Worm (Caenorhabditis elegans) whole organism, L4 larva: ENCODE results near the gene cfap-36.

Experiments
- D1046.2 ChIP-seq: fragments of 200-800 bp; sonication (Bioruptor generic); IDR thresholded peaks from 2 replicates; pipeline ENCODE4 v1.3.6; 2022; ENCODE audit warnings: missing genetic modification characterization, missing compliant biosample characterization
- F26F4.8 ChIP-seq: fragments of 200-800 bp; sonication (Bioruptor generic); conservative IDR thresholded peaks from 2 replicates; pipeline ENCODE4 v1.3.6; 2022; ENCODE audit warnings: missing genetic modification characterization, missing compliant biosample characterization
- F49E8.2 ChIP-seq: sonication (generic microtip); optimal IDR thresholded peaks from 2 replicates; lab custom pipeline; 2016; ENCODE audit warnings: missing compliant biosample characterization, mild to moderate bottlenecking, missing genetic modification characterization, borderline replicate concordance
- R02D3.7 ChIP-seq: fragments of 150-350 bp; sonication (generic microtip); optimal IDR thresholded peaks from 3 replicates; lab custom pipeline; 2014; ENCODE audit warnings: missing biosample characterization, missing genetic modification characterization
- T20F7.1 ChIP-seq: fragments of 200-800 bp; sonication (Bioruptor generic); optimal IDR thresholded peaks from 2 replicates; lab custom pipeline; 2018; ENCODE audit warnings: mild to moderate bottlenecking, missing genetic modification characterization, missing compliant biosample characterization
- Y105C5A.15 ChIP-seq: fragments of 200-800 bp; sonication (Bioruptor generic); IDR thresholded peaks from 2 replicates; pipeline ENCODE4 v1.3.6; 2022; ENCODE audit warnings: missing genetic modification characterization, missing compliant biosample characterization
- ZK546.5 ChIP-seq, 2 experiments: sonication (generic microtip); optimal IDR thresholded peaks; 2 replicates each; lab custom pipeline; 2017; ENCODE audit warnings: missing biosample characterization in 2 of 2, missing genetic modification characterization in 2 of 2
- ceh-20 ChIP-seq: fragments of 200-800 bp; sonication (Bioruptor generic); IDR thresholded peaks from 2 replicates; pipeline ENCODE4 v1.3.6; 2022; ENCODE audit warnings: missing genetic modification reagents, missing genetic modification characterization, missing compliant biosample characterization
- ceh-44 ChIP-seq: fragments of 200-800 bp; sonication (Bioruptor generic); IDR thresholded peaks from 2 replicates; pipeline ENCODE4 v1.3.6; 2022; ENCODE audit warnings: missing genetic modification reagents, missing genetic modification characterization, missing compliant biosample characterization
- ceh-82 ChIP-seq: sonication (generic microtip); optimal IDR thresholded peaks from 2 replicates; lab custom pipeline; 2017; ENCODE audit warnings: missing biosample characterization, missing genetic modification characterization
- ces-1 ChIP-seq: fragments of 150-350 bp; sonication (generic microtip); optimal IDR thresholded peaks from 4 replicates; lab custom pipeline; 2014; ENCODE audit warnings: missing biosample characterization, missing genetic modification reagents, missing genetic modification characterization
- ctbp-1 ChIP-seq: fragments of 200-800 bp; sonication (Bioruptor generic); IDR thresholded peaks from 2 replicates; pipeline ENCODE4 v1.3.6; 2022; ENCODE audit warnings: missing genetic modification reagents, missing genetic modification characterization, missing compliant biosample characterization
- daf-16 ChIP-seq, 3 experiments: sonication (generic microtip); optimal IDR thresholded peaks; 2 replicates each; lab custom pipeline; 2016 to 2017; ENCODE audit warnings: missing genetic modification characterization in 3 of 3, missing genetic modification reagents in 3 of 3, mild to moderate bottlenecking in 2 of 3, missing compliant biosample characterization in 2 of 3, missing biosample characterization in 1 of 3, moderate library complexity in 1 of 3
- dmd-6 ChIP-seq: fragments of 200-800 bp; sonication (Bioruptor generic); IDR thresholded peaks from 2 replicates; pipeline ENCODE4 v1.3.6; 2022; ENCODE audit warnings: missing genetic modification reagents, missing genetic modification characterization, missing compliant biosample characterization
- fos-1 ChIP-seq: fragments of 150-350 bp; optimal IDR thresholded peaks from 2 replicates; lab custom pipeline; 2014; ENCODE audit warnings: missing biosample characterization, missing genetic modification characterization
- gei-8 ChIP-seq: fragments of 200-800 bp; sonication (Bioruptor generic); optimal IDR thresholded peaks from 2 replicates; lab custom pipeline; 2018; ENCODE audit warnings: mild to moderate bottlenecking, missing genetic modification characterization, missing compliant biosample characterization
- hif-1 ChIP-seq, 2 experiments: sonication (generic microtip); optimal IDR thresholded peaks; 2 replicates each; lab custom pipeline; 2016 to 2017; ENCODE audit warnings: missing compliant biosample characterization in 2 of 2, missing genetic modification characterization in 2 of 2, missing genetic modification reagents in 2 of 2, missing genotype in 2 of 2, mild to moderate bottlenecking in 1 of 2
- hlh-11 ChIP-seq: fragments of 200-800 bp; sonication (Bioruptor generic); optimal IDR thresholded peaks from 2 replicates; lab custom pipeline; 2018; ENCODE audit warnings: mild to moderate bottlenecking, missing genetic modification characterization, missing compliant biosample characterization
- hlh-30 ChIP-seq: sonication (generic microtip); optimal IDR thresholded peaks from 2 replicates; lab custom pipeline; 2017; ENCODE audit warnings: antibody characterized with exemption, mild to moderate bottlenecking, missing genetic modification characterization, missing compliant biosample characterization; ENCODE audit not compliant: insufficient read depth
- hmg-1.1 ChIP-seq: fragments of 200-800 bp; sonication (Bioruptor generic); IDR thresholded peaks from 2 replicates; pipeline ENCODE4 v1.3.6; 2022; ENCODE audit warnings: missing genetic modification reagents, missing genetic modification characterization, missing compliant biosample characterization
- jun-1 ChIP-seq: fragments of 150-350 bp; optimal IDR thresholded peaks from 2 replicates; lab custom pipeline; 2014; ENCODE audit warnings: missing biosample characterization, missing genetic modification reagents, missing genetic modification characterization
- lim-7 ChIP-seq: fragments of 200-800 bp; sonication (Bioruptor generic); IDR thresholded peaks from 2 replicates; pipeline ENCODE4 v1.3.6; 2022; ENCODE audit warnings: missing genetic modification characterization, missing compliant biosample characterization
- lin-1 ChIP-seq: fragments of 200-800 bp; sonication (Bioruptor generic); IDR thresholded peaks from 2 replicates; pipeline ENCODE4 v1.3.6; 2022; ENCODE audit warnings: missing genetic modification reagents, missing genetic modification characterization, missing compliant biosample characterization
- lin-38 ChIP-seq: fragments of 200-800 bp; sonication (Bioruptor generic); IDR thresholded peaks from 2 replicates; pipeline ENCODE4 v1.3.6; 2022; ENCODE audit warnings: missing genetic modification reagents, missing genetic modification characterization, missing compliant biosample characterization
- mdl-1 ChIP-seq, 2 experiments: fragments of 150-350 bp in 1 of 2; sonication (generic microtip) in 1 of 2; optimal IDR thresholded peaks; 2 replicates each; lab custom pipeline; 2014 to 2017; ENCODE audit warnings: missing biosample characterization in 2 of 2, missing genetic modification characterization in 2 of 2
- mep-1 ChIP-seq: fragments of 150-350 bp; sonication (generic microtip); optimal IDR thresholded peaks from 3 replicates; lab custom pipeline; 2014; ENCODE audit warnings: missing biosample characterization, missing genetic modification characterization
- mes-2 ChIP-seq: sonication (generic microtip); optimal IDR thresholded peaks from 2 replicates; lab custom pipeline; 2016; ENCODE audit warnings: missing genotype, mild to moderate bottlenecking, missing genetic modification characterization, missing compliant biosample characterization; ENCODE audit not compliant: poor library complexity, severe bottlenecking
- mxl-2 ChIP-seq: fragments of 200-800 bp; sonication (Bioruptor generic); conservative IDR thresholded peaks from 2 replicates; pipeline ENCODE4 v1.3.6; 2022; ENCODE audit warnings: missing genetic modification reagents, missing genetic modification characterization, missing compliant biosample characterization
- mxl-3 ChIP-seq: fragments of 200-800 bp; sonication (Bioruptor generic); optimal IDR thresholded peaks from 2 replicates; lab custom pipeline; 2018; ENCODE audit warnings: mild to moderate bottlenecking, missing genetic modification characterization, missing compliant biosample characterization
- nhr-102 ChIP-seq: sonication (generic microtip); optimal IDR thresholded peaks from 2 replicates; lab custom pipeline; 2016; ENCODE audit warnings: mild to moderate bottlenecking, missing genetic modification characterization, moderate library complexity, missing compliant biosample characterization
- nhr-11 ChIP-seq: fragments of 150-350 bp; optimal IDR thresholded peaks from 2 replicates; lab custom pipeline; 2014; ENCODE audit warnings: missing biosample characterization, missing genetic modification characterization
- nhr-237 ChIP-seq: sonication (generic microtip); optimal IDR thresholded peaks from 2 replicates; lab custom pipeline; 2017; ENCODE audit warnings: missing biosample characterization, missing genetic modification characterization
- nhr-25 ChIP-seq: sonication (generic microtip); optimal IDR thresholded peaks from 2 replicates; lab custom pipeline; 2017; ENCODE audit warnings: missing genetic modification characterization, mild to moderate bottlenecking, missing compliant biosample characterization, antibody characterized with exemption, moderate library complexity, borderline replicate concordance; ENCODE audit not compliant: insufficient read depth
- nhr-28 ChIP-seq: fragments of 150-350 bp; optimal IDR thresholded peaks from 2 replicates; lab custom pipeline; 2014; ENCODE audit warnings: missing biosample characterization, missing genetic modification characterization
- nhr-6 ChIP-seq: fragments of 150-350 bp; optimal IDR thresholded peaks from 2 replicates; lab custom pipeline; 2014; ENCODE audit warnings: missing biosample characterization, missing genetic modification characterization
- nhr-76 ChIP-seq: fragments of 150-350 bp; optimal IDR thresholded peaks from 2 replicates; lab custom pipeline; 2014; ENCODE audit warnings: missing biosample characterization, missing genetic modification characterization
- pha-4 ChIP-seq, 2 experiments: fragments of 150-350 bp in 1 of 2; fragments of 200-800 bp in 1 of 2; sonication (Bioruptor generic) in 1 of 2; IDR thresholded peaks in 1 of 2; optimal IDR thresholded peaks in 1 of 2; 2 replicates each; pipeline versions ENCODE4 v1.3.6 to Lab custom; 2014 to 2022; ENCODE audit warnings: missing genetic modification characterization in 2 of 2, missing genetic modification reagents in 2 of 2, missing biosample characterization in 1 of 2, missing compliant biosample characterization in 1 of 2
- php-3 ChIP-seq: fragments of 200-800 bp; sonication (Bioruptor generic); IDR thresholded peaks from 2 replicates; pipeline ENCODE4 v1.3.6; 2022; ENCODE audit warnings: missing genetic modification reagents, missing genetic modification characterization, missing compliant biosample characterization
- pqm-1 ChIP-seq: sonication (generic microtip); optimal IDR thresholded peaks from 2 replicates; lab custom pipeline; 2017; ENCODE audit warnings: missing biosample characterization, missing genetic modification characterization
- saeg-2 ChIP-seq: fragments of 200-800 bp; sonication (Bioruptor generic); IDR thresholded peaks from 2 replicates; pipeline ENCODE4 v1.3.6; 2022; ENCODE audit warnings: missing genetic modification reagents, missing genetic modification characterization, missing compliant biosample characterization
- snpc-4 ChIP-seq: fragments of 150-350 bp; optimal IDR thresholded peaks from 2 replicates; lab custom pipeline; 2014; ENCODE audit warnings: missing biosample characterization, missing genetic modification characterization
- unc-130 ChIP-seq: sonication (generic microtip); optimal IDR thresholded peaks from 2 replicates; lab custom pipeline; 2016; ENCODE audit warnings: missing genetic modification reagents, missing genetic modification characterization, missing compliant biosample characterization
- vab-7 ChIP-seq: fragments of 200-800 bp; sonication (Bioruptor generic); IDR thresholded peaks from 2 replicates; pipeline ENCODE4 v1.3.6; 2022; ENCODE audit warnings: missing genetic modification reagents, missing genetic modification characterization, missing compliant biosample characterization
- zag-1 ChIP-seq: fragments of 150-350 bp; optimal IDR thresholded peaks from 2 replicates; lab custom pipeline; 2014; ENCODE audit warnings: missing biosample characterization, missing genetic modification characterization
- zip-11 ChIP-seq: fragments of 200-800 bp; sonication (Bioruptor generic); IDR thresholded peaks from 2 replicates; pipeline ENCODE4 v1.3.6; 2022; ENCODE audit warnings: missing genetic modification characterization, missing compliant biosample characterization
- ztf-11 ChIP-seq: fragments of 150-350 bp; optimal IDR thresholded peaks from 2 replicates; lab custom pipeline; 2014; ENCODE audit warnings: missing biosample characterization, missing genetic modification characterization

Gene cfap-36

DNA sequence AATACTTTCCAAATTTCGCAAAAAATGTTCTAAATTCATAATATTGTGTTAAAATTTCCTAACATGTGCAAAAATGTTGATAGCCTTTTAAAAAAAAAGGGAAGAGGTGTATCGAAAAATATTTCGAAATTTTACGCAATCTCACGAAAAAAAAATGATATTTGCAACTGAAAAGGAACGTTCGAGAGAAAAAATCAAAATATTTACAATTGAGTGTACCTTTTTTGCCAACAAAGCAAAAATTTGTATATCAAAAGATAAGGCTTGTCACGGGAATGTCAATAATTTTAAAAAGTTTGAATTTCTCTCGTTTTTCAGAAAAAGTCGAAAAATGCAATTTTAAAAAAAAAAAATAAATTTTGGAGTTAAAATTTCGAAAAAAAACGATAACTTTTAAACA is 48.5 kb downstream of the cfap-36 start (continued):
- TF ChIP-seq nhr-76 (tag; lab: Kevin White, UChicago) (no peak), php-3 (GFP tag; lab: Robert Waterston, UW) (no peak), zag-1 (tag; lab: Kevin White, UChicago) (no peak), pha-4 (GFP tag; IDR thresholded peaks at IDR 0.05; lab: Robert Waterston, UW) (peak; percentile 10; the same call in 1 of the 2 replicates), pha-4 (tag; optimal IDR thresholded peaks at IDR 0.05; lab: Kevin White, UChicago) (no peak), unc-130 (GFP tag; lab: Kevin White, UChicago) (no peak), F26F4.8 (GFP tag; lab: Robert Waterston, UW) (no peak), ceh-82 (no peak), nhr-237 (tag; lab: Kevin White, UChicago) (no peak), nhr-25 (tag; lab: Kevin White, UChicago) (no peak), hif-1 (tag; optimal IDR thresholded peaks at IDR 0.05; lab: Kevin White, UChicago) (peak in 1 of 2 experiments; percentile 12), vab-7 (GFP tag; lab: Robert Waterston, UW) (no peak), D1046.2 (GFP tag; lab: Robert Waterston, UW) (no peak), dmd-6 (peak; percentile 56), lin-1 (GFP tag; lab: Robert Waterston, UW) (no peak), pqm-1 (no peak), zip-11 (GFP tag; lab: Robert Waterston, UW) (no peak), mep-1 (tag; lab: Kevin White, UChicago) (peak; percentile 8), ztf-11 (tag; lab: Kevin White, UChicago) (no peak), hlh-30 (peak; percentile 18), nhr-102 (tag; lab: Kevin White, UChicago) (peak; percentile 17), jun-1 (tag; lab: Kevin White, UChicago) (no peak), hlh-11 (tag; lab: Kevin White, UChicago) (peak; percentile 13), T20F7.1 (GFP tag; lab: Kevin White, UChicago) (peak; percentile 72), fos-1 (tag; lab: Kevin White, UChicago) (no peak)

DNA sequence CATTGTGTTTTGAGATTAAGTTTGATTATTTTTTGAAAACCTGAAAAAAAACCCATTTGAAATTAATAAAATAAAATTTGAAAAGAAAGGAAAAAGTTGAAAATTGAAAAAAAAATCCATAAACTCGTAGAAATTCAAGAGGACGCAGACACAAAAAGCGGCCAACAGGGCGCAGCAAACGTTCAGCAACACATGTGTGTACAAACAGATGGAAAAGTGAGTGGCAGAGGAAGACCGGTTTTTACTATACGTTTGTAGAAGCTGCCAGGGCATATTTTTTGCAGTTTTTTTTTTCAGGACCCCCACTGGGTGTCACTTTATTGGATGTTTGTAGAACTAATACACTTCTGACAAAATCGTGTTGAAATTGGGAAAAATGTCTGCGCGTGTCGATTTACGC is 49.3 kb downstream of the cfap-36 start, which contains the start of gene cgp-1:
TSS of gene cgp-1 (minus strand) at position 40 of the 400 bp plus-strand sequence.
- peak in 1 of 2 experiments; percentile 38 for TF ChIP-seq mdl-1 (tag; optimal IDR thresholded peaks at IDR 0.05; lab: Kevin White, UChicago)
- TF ChIP-seq mxl-3 (GFP tag; lab: Kevin White, UChicago): peak; percentile 62
- no peak for TF ChIP-seq snpc-4
- TF ChIP-seq nhr-102 (tag; lab: Kevin White, UChicago): no peak
- no peak; the same call in 1 of the 2 replicates for TF ChIP-seq pha-4 (GFP tag; IDR thresholded peaks at IDR 0.05; lab: Robert Waterston, UW)
- TF ChIP-seq pha-4 (tag; optimal IDR thresholded peaks at IDR 0.05; lab: Kevin White, UChicago): peak; percentile 17
- TF ChIP-seq mep-1 (tag; lab: Kevin White, UChicago): peak; percentile 42
- 0 out of 2 replicates have a peak, but pooled peaks have one; percentile 26 for TF ChIP-seq hmg-1.1 (GFP tag; lab: Robert Waterston, UW)
- TF ChIP-seq lim-7 (GFP tag; lab: Robert Waterston, UW): no peak
- TF ChIP-seq R02D3.7: no peak
- TF ChIP-seq ceh-44 (GFP tag; lab: Robert Waterston, UW): no peak
- TF ChIP-seq Y105C5A.15 (GFP tag; lab: Robert Waterston, UW): no peak
- TF ChIP-seq saeg-2: no peak
- TF ChIP-seq nhr-237 (tag; lab: Kevin White, UChicago): no peak
- TF ChIP-seq pqm-1: no peak
- TF ChIP-seq nhr-76 (tag; lab: Kevin White, UChicago): no peak
- peak; percentile 46 for TF ChIP-seq mes-2
- no peak for TF ChIP-seq ztf-11 (tag; lab: Kevin White, UChicago)
- TF ChIP-seq hlh-30: peak; percentile 13
- peak; percentile 30 for TF ChIP-seq nhr-28 (tag; lab: Kevin White, UChicago)
- no peak for TF ChIP-seq daf-16 (GFP tag; optimal IDR thresholded peaks at IDR 0.05; lab: Kevin White, UChicago)
- TF ChIP-seq daf-16 (tag; optimal IDR thresholded peaks at IDR 0.05; lab: Kevin White, UChicago): peak; percentile 45
- no peak for TF ChIP-seq ZK546.5 (tag; optimal IDR thresholded peaks at IDR 0.05; lab: Kevin White, UChicago)
- TF ChIP-seq lin-38 (GFP tag; lab: Robert Waterston, UW): peak; percentile 32
- no peak for TF ChIP-seq ceh-20 (GFP tag; lab: Robert Waterston, UW)
- no peak for TF ChIP-seq lin-1 (GFP tag; lab: Robert Waterston, UW)
- no peak for TF ChIP-seq ctbp-1 (GFP tag; lab: Robert Waterston, UW)
- no peak for TF ChIP-seq dmd-6
- peak; percentile 54 for TF ChIP-seq hlh-11 (tag; lab: Kevin White, UChicago)
- TF ChIP-seq ces-1: no peak
- no peak for TF ChIP-seq mxl-2 (GFP tag; lab: Robert Waterston, UW)
- TF ChIP-seq nhr-6: peak; percentile 19
- no peak for TF ChIP-seq nhr-11 (tag; lab: Kevin White, UChicago)
- no peak for TF ChIP-seq gei-8 (GFP tag; lab: Kevin White, UChicago)
- TF ChIP-seq F49E8.2 (tag; lab: Kevin White, UChicago): no peak
